Worm (Caenorhabditis elegans) whole organism, L3 larva: ENCODE data around the gene sru-7.

Source experiments
- ZK546.5 ChIP-seq: sonication (generic microtip); optimal IDR thresholded peaks from 2 replicates; lab custom pipeline; 2017; ENCODE audit warnings: missing biosample characterization, missing genetic modification characterization
- ceh-28 ChIP-seq: fragments of 150-350 bp; optimal IDR thresholded peaks from 2 replicates; lab custom pipeline; 2014; ENCODE audit warnings: missing biosample characterization, missing genetic modification reagents, missing genetic modification characterization
- ceh-82 ChIP-seq: fragments of 150-350 bp; optimal IDR thresholded peaks from 2 replicates; lab custom pipeline; 2014; ENCODE audit warnings: missing biosample characterization, missing genetic modification characterization
- egl-27 ChIP-seq: sonication (generic microtip); optimal IDR thresholded peaks from 4 replicates; lab custom pipeline; 2017; ENCODE audit warnings: missing biosample characterization, missing genetic modification reagents, missing genetic modification characterization
- elt-1 ChIP-seq: fragments of 150-350 bp; optimal IDR thresholded peaks from 2 replicates; lab custom pipeline; 2014; ENCODE audit warnings: missing biosample characterization, missing genetic modification characterization
- elt-3 ChIP-seq, 3 experiments: fragments of 150-350 bp in 1 of 3; sonication (generic microtip) in 2 of 3; optimal IDR thresholded peaks; 2 replicates in 2 of 3; 4 replicates in 1 of 3; lab custom pipeline; 2014 to 2017; ENCODE audit warnings: missing biosample characterization in 3 of 3, missing genetic modification characterization in 3 of 3
- fos-1 ChIP-seq: fragments of 150-350 bp; optimal IDR thresholded peaks from 2 replicates; lab custom pipeline; 2014; ENCODE audit warnings: missing biosample characterization, missing genetic modification characterization
- lin-39 ChIP-seq: fragments of 150-350 bp; optimal IDR thresholded peaks from 2 replicates; lab custom pipeline; 2018; ENCODE audit warnings: missing biosample characterization, missing genetic modification reagents, missing genetic modification characterization
- nhr-23 ChIP-seq: fragments of 150-350 bp; optimal IDR thresholded peaks from 2 replicates; lab custom pipeline; 2014; ENCODE audit warnings: missing biosample characterization, missing genetic modification reagents, missing genetic modification characterization
- pha-4 ChIP-seq: fragments of 150-350 bp; optimal IDR thresholded peaks from 2 replicates; lab custom pipeline; 2014; ENCODE audit warnings: missing biosample characterization, missing genetic modification reagents, missing genetic modification characterization
- skn-1 ChIP-seq: fragments of 150-350 bp; optimal IDR thresholded peaks from 2 replicates; lab custom pipeline; 2014; ENCODE audit warnings: missing biosample characterization, missing genetic modification characterization
- ztf-11 ChIP-seq: fragments of 150-350 bp; optimal IDR thresholded peaks from 2 replicates; lab custom pipeline; 2014; ENCODE audit warnings: missing biosample characterization, missing genetic modification characterization

DNA sequence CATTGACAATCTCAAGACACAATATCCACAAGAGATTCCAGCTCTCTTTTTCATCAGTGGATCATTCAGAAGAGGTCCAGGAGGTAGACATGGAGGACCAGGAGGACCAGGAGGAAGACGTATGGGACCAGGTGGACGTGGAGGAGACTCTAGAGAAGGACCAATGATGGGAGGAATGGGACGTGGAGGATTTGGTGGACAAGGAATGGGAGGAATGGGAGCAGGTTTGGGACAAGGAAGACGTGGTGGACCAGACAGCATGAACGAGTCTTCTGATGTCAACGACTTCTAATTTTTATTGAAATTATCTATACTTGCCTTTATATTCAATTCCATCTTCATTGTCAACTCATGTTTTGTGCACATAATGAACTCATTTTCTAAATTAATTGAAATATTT, 4.3 kb upstream of the sru-7 start:
- TF ChIP-seq lin-39 (tag; lab: Kevin White, UChicago) (no peak), skn-1 (tag; lab: Kevin White, UChicago) (no peak), ceh-82 (no peak), nhr-23 (tag; lab: Kevin White, UChicago) (no peak), ZK546.5 (tag; lab: Kevin White, UChicago) (no peak), fos-1 (no peak), elt-1 (tag; lab: Kevin White, UChicago) (no peak), ztf-11 (no peak), egl-27 (tag; lab: Kevin White, UChicago) (no peak), ceh-28 (tag; lab: Kevin White, UChicago) (no peak), pha-4 (tag; lab: Kevin White, UChicago) (no peak), elt-3 (tag; optimal IDR thresholded peaks at IDR 0.05; lab: Kevin White, UChicago) (no peak)
